Worm (Caenorhabditis elegans): Measurements from ENCODE around the gene msrp-7.
A peak's percentile ranks its signal among the peaks of the same experiment; 100 is the strongest.

Gene msrp-7

DNA sequence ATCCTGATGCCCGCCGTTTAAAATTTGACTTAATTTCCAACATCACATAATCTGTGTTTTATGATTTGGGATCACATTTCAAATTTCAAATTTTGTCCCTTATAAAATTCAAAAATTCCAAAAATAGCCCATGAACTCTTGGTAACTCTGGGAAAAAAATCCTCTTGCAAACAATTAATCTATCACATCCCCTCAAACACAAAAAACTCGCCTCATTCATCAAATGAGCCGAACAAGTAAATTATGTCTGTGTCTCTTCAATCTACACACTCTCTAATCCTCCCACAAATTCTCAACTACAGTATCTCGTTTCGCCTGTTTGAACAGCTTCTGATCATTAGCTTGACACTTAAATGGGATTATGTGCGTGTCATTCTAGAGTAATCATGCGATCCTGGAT lies at the start of gene msrp-7:
TSS of gene msrp-7 (plus strand) at position 301 of the 400 bp plus-strand sequence.
- TF ChIP-seq pax-3 (tag; optimal IDR thresholded peaks at IDR 0.05) (no peak), alr-1 (tag; optimal IDR thresholded peaks at IDR 0.05; ENCODE audit: borderline replicate concordance) (no peak), nhr-90 (tag; optimal IDR thresholded peaks at IDR 0.05; ENCODE audit: poor library complexity) (no peak), grh-1 (GFP tag; IDR thresholded peaks at IDR 0.05) (no peak), ceh-8 (GFP tag; optimal IDR thresholded peaks at IDR 0.05) (no peak), lin-35 (GFP tag; optimal IDR thresholded peaks at IDR 0.05) (no peak), xbp-1 (tag; optimal IDR thresholded peaks at IDR 0.05) (no peak), snu-23 (GFP tag; optimal IDR thresholded peaks at IDR 0.05) (no peak), egl-27 (tag; optimal IDR thresholded peaks at IDR 0.05) (no peak), nhr-71 (tag; optimal IDR thresholded peaks at IDR 0.05) (no peak), unc-62 (GFP tag; optimal IDR thresholded peaks at IDR 0.05) (no peak), unc-130 (tag; optimal IDR thresholded peaks at IDR 0.05) (no peak), C34B4.2 (tag; optimal IDR thresholded peaks at IDR 0.05) (no peak), mab-9 (GFP tag; IDR thresholded peaks at IDR 0.05) (no peak), mep-1 (tag; optimal IDR thresholded peaks at IDR 0.05) (no peak), jun-1 (tag; optimal IDR thresholded peaks at IDR 0.05) (no peak), ztf-11 (tag; optimal IDR thresholded peaks at IDR 0.05) (no peak), rnt-1 (tag; optimal IDR thresholded peaks at IDR 0.05) (no peak)

DNA sequence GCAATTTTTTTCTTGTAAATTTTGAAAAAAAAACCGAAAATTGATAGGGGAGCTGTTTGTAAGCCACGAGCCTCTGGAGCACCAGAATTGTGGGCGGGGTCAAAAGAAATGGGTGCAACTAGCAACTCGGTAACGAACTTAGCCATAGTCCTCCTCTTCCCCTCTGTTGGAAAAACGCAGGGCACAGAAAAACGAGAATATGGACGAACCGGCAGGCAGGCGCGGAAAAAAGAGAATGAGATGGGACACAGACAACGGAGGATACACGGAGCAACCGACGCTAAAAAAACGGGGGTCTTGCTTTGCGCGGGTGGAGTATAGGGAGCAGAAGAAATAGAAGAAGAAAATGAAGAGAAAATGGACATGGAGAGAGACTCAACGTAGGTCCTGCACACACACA lies 49.1 kb upstream of the msrp-7 start:
- TF ChIP-seq tlp-1 (tag; optimal IDR thresholded peaks at IDR 0.05) (no peak), ceh-8 (GFP tag; optimal IDR thresholded peaks at IDR 0.05) (no peak), fkh-10 (GFP tag; optimal IDR thresholded peaks at IDR 0.05) (peak; percentile 75), ceh-82 (tag; optimal IDR thresholded peaks at IDR 0.05) (peak in 1 of 3 experiments; percentile 30), efl-1 (optimal IDR thresholded peaks at IDR 0.05) (no peak), efl-1 (GFP tag; optimal IDR thresholded peaks at IDR 0.05 in 1 of 2) (peak in 1 of 2 experiments; percentile 49), tbx-2 (tag; optimal IDR thresholded peaks at IDR 0.05) (no peak), elt-3 (tag; optimal IDR thresholded peaks at IDR 0.05) (no peak), lin-14 (GFP tag; optimal IDR thresholded peaks at IDR 0.05) (peak; percentile 75), sox-4 (tag; optimal IDR thresholded peaks at IDR 0.05) (no peak)

DNA sequence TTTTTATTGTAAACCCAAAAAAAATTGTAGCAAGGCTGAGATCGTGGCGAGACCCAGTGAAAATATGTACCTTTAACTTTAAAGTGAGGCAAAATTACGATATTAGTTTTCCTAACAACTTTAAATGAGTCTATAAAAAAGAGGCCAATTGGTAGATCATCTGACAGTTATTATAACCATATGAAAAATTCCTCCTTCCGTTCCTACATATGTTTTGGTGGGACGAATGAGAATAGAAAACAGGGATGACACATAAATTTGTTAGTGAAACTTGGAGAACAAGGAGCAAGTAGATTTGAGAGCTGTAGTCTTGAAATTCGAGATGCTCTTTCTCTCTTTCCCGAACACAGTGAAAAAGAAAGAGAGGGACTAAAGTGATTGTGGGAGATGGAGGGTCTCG lies 45.6 kb upstream of the msrp-7 start:
- TF ChIP-seq nhr-11 (tag; optimal IDR thresholded peaks at IDR 0.05), result no peak
- no peak for TF ChIP-seq unc-30 (tag; optimal IDR thresholded peaks at IDR 0.05)
- no peak for TF ChIP-seq sptf-1 (tag; optimal IDR thresholded peaks at IDR 0.05)
- TF ChIP-seq efl-1 (optimal IDR thresholded peaks at IDR 0.05), result no peak
- no peak for TF ChIP-seq efl-1 (GFP tag; optimal IDR thresholded peaks at IDR 0.05 in 1 of 2)

DNA sequence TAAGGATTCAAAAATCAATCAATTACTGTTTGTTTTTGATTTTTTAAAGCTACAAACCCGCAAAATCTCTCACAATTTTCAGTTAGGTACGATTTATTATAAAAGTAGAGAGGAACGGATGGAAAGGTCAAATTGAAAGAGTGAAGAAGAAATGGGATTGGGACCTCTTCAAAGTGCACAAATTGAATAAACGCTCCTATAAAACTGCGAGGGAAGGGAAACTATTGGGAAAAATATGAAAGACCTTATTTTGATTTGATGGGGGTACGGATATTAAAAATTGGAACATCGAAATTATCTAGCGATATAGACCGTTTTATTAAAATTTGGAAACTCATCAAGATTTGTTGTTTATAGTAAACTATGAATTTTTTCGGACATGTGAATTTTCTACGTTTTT lies 44.0 kb upstream of the msrp-7 start:
- TF ChIP-seq mep-1 (tag; optimal IDR thresholded peaks at IDR 0.05), result no peak
- TF ChIP-seq blmp-1 (tag; optimal IDR thresholded peaks at IDR 0.05), result no peak
- TF ChIP-seq mef-2 (tag; optimal IDR thresholded peaks at IDR 0.05), result no peak
- TF ChIP-seq nhr-12 (tag; optimal IDR thresholded peaks at IDR 0.05), result no peak

DNA sequence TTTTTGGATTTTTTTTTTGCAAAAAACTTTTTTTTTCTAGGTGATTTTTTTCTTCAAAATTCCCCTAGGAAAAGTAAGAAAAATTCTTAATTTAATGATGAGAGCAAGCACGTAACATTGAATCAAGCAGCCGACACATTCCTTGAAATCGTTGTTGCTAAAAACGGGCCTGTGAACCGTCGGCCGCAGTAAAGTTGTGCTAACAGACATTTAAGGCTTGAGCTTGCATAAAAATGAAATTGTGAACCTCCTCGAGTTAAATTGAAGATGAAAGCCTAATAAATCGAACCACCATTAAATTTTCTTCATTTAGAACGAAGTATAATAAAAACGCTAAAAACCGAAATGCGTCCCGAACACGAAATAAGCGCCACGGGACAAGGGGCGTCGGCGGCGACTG lies 42.8 kb upstream of the msrp-7 start:
- no peak for TF ChIP-seq vab-15 (tag; optimal IDR thresholded peaks at IDR 0.05)
- no peak for TF ChIP-seq skn-1 (tag; optimal IDR thresholded peaks at IDR 0.05)
- no peak for TF ChIP-seq lir-3 (tag; optimal IDR thresholded peaks at IDR 0.05; ENCODE audit: poor library complexity)
- no peak for TF ChIP-seq ceh-90 (tag; optimal IDR thresholded peaks at IDR 0.05)
- no peak for TF ChIP-seq alr-1 (tag; optimal IDR thresholded peaks at IDR 0.05; ENCODE audit: borderline replicate concordance)
- TF ChIP-seq mep-1 (tag; optimal IDR thresholded peaks at IDR 0.05), result no peak
- TF ChIP-seq elt-2 (tag; optimal IDR thresholded peaks at IDR 0.05), result no peak
- no peak for TF ChIP-seq aha-1 (tag; optimal IDR thresholded peaks at IDR 0.05)
